Fruit fly (Drosophila melanogaster) whole organism, wandering third instar larva: ENCODE results near the gene HisRS.

Experiments
- Abd-B ChIP-seq: fragments of >200 bp; optimal IDR thresholded peaks from 2 replicates; lab custom pipeline; 2017; ENCODE audit warnings: missing biosample characterization, missing genetic modification characterization
- CrebA ChIP-seq: fragments of 200-800 bp; sonication (Bioruptor generic); optimal IDR thresholded peaks from 2 replicates; lab custom pipeline; 2016; ENCODE audit warnings: missing biosample characterization, mild to moderate bottlenecking, missing genetic modification characterization, borderline replicate concordance
- Hnf4 ChIP-seq: fragments of 200-800 bp; sonication (Bioruptor generic); optimal IDR thresholded peaks from 2 replicates; lab custom pipeline; 2016; ENCODE audit warnings: missing biosample characterization, mild to moderate bottlenecking, missing genetic modification characterization
- Jra ChIP-seq: sonication (Bioruptor generic); optimal IDR thresholded peaks from 2 replicates; lab custom pipeline; 2016; ENCODE audit warnings: missing biosample characterization, missing genetic modification characterization
- Myc ChIP-seq: fragments of >200 bp; optimal IDR thresholded peaks from 2 replicates; lab custom pipeline; 2017
- OdsH ChIP-seq: fragments of 200-800 bp; sonication (Bioruptor generic); optimal IDR thresholded peaks from 2 replicates; lab custom pipeline; 2016; ENCODE audit warnings: missing biosample characterization, mild to moderate bottlenecking, missing genetic modification characterization
- Vsx2 ChIP-seq: fragments of 200-300, 225-300 bp; sonication (Bioruptor generic); optimal IDR thresholded peaks from 2 replicates; lab custom pipeline; 2018; ENCODE audit warnings: missing biosample characterization, missing genetic modification characterization; ENCODE audit not compliant: partially characterized antibody
- brk ChIP-seq: fragments of 200-800 bp; sonication (Bioruptor generic); optimal IDR thresholded peaks from 2 replicates; lab custom pipeline; 2016; ENCODE audit warnings: missing biosample characterization, mild to moderate bottlenecking, missing genetic modification characterization
- jim ChIP-seq: fragments of 175-275, 200-325 bp; sonication (Bioruptor generic); optimal IDR thresholded peaks from 2 replicates; lab custom pipeline; 2016; ENCODE audit warnings: missing biosample characterization, mild to moderate bottlenecking, missing genetic modification characterization
- lola ChIP-seq: fragments of >200 bp; optimal IDR thresholded peaks from 2 replicates; lab custom pipeline; 2017; ENCODE audit warnings: missing biosample characterization, missing genetic modification characterization
- psq ChIP-seq: fragments of 200-800 bp; sonication (Bioruptor generic); optimal IDR thresholded peaks from 3 replicates; lab custom pipeline; 2017; ENCODE audit warnings: missing biosample characterization, mild to moderate bottlenecking, missing genetic modification characterization, moderate library complexity

dm6 chrX:18564984-18565383, 49.8 kb downstream of the HisRS start:
- TF ChIP-seq psq (GFP tag; lab: Kevin White, UChicago) = no peak
- TF ChIP-seq Vsx2 (GFP tag; lab: Kevin White, UChicago) = no peak
- TF ChIP-seq brk (GFP tag; lab: Kevin White, UChicago) = no peak
- no peak for TF ChIP-seq Abd-B (GFP tag; lab: Kevin White, UChicago)
- no peak for TF ChIP-seq Hnf4 (GFP tag; lab: Kevin White, UChicago)
- TF ChIP-seq lola (GFP tag; lab: Kevin White, UChicago) = no peak
- TF ChIP-seq CrebA = no peak
- no peak for TF ChIP-seq jim (GFP tag; lab: Kevin White, UChicago)
- TF ChIP-seq Myc (lab: Kevin White, UChicago) = no peak
- no peak for TF ChIP-seq Jra
- TF ChIP-seq OdsH (GFP tag; lab: Kevin White, UChicago) = peak; percentile 4
